Worm (Caenorhabditis elegans) whole organism, dauer: Measurements from ENCODE around the gene cut-3.

ENCODE experiments used
- unc-62 ChIP-seq: sonication (generic microtip); optimal IDR thresholded peaks from 2 replicates; lab custom pipeline; 2017; ENCODE audit warnings: missing biosample characterization, missing genetic modification reagents, missing genetic modification characterization

The cut-3 gene

ce11 chrII:8446731-8447130 is at the start of gene cut-3:
Gene cut-3, minus strand, starts transcription at chrII:8446831.
- TF ChIP-seq unc-62 (GFP tag; lab: Kevin White, UChicago): no peak

- no peak for TF ChIP-seq unc-62 (GFP tag; lab: Kevin White, UChicago)
These were observed 49.6 kb upstream of the cut-3 start for ce11 chrII:8496184-8496583.

- TF ChIP-seq unc-62 (GFP tag; lab: Kevin White, UChicago): no peak
These were observed 47.6 kb upstream of the cut-3 start, which contains the start of gene M05D6.9 for ce11 chrII:8494228-8494717. Gene M05D6.9, plus strand, starts transcription at chrII:8494278.

- TF ChIP-seq unc-62 (GFP tag; lab: Kevin White, UChicago): no peak
These were observed 41.5 kb upstream of the cut-3 start for ce11 chrII:8488123-8488522.

- no peak for TF ChIP-seq unc-62 (GFP tag; lab: Kevin White, UChicago)
These were observed 39.0 kb upstream of the cut-3 start, which contains the start of gene gbh-2 for ce11 chrII:8485603-8486002. Gene gbh-2, plus strand, starts transcription at chrII:8485879.

ce11 chrII:8484546-8484945 is 37.9 kb upstream of the cut-3 start:
- TF ChIP-seq unc-62 (GFP tag; lab: Kevin White, UChicago): no peak

ce11 chrII:8483793-8484186 is 37.2 kb upstream of the cut-3 start, which contains the start of gene taap-1:
Gene taap-1, minus strand, starts transcription at chrII:8483871.
- TF ChIP-seq unc-62 (GFP tag; lab: Kevin White, UChicago): no peak

ce11 chrII:8483124-8483792 is 36.6 kb upstream of the cut-3 start:
- TF ChIP-seq unc-62 (GFP tag; lab: Kevin White, UChicago): no peak

- TF ChIP-seq unc-62 (GFP tag; lab: Kevin White, UChicago): no peak
These were observed 35.2 kb upstream of the cut-3 start, which contains the start of gene M05D6.5 for ce11 chrII:8481731-8482253. Gene M05D6.5, minus strand, starts transcription at chrII:8482203.

ce11 chrII:8481033-8481708 is 34.5 kb upstream of the cut-3 start:
- TF ChIP-seq unc-62 (GFP tag; lab: Kevin White, UChicago): no peak

ce11 chrII:8480166-8480565 is 33.5 kb upstream of the cut-3 start, which contains the start of gene lact-4:
Gene lact-4, minus strand, starts transcription at chrII:8480478.
- TF ChIP-seq unc-62 (GFP tag; lab: Kevin White, UChicago): no peak

ce11 chrII:8479337-8479736 is 32.7 kb upstream of the cut-3 start:
- TF ChIP-seq unc-62 (GFP tag; lab: Kevin White, UChicago): no peak

ce11 chrII:8475306-8475822 is 28.7 kb upstream of the cut-3 start, which contains the start of the genes M05D6.1 and M05D6.3:
Gene M05D6.1, minus strand, starts transcription at chrII:8475406.
Gene M05D6.3, plus strand, starts transcription at chrII:8475772.
- no peak for TF ChIP-seq unc-62 (GFP tag; lab: Kevin White, UChicago)

- no peak for TF ChIP-seq unc-62 (GFP tag; lab: Kevin White, UChicago)
These were observed 26.3 kb upstream of the cut-3 start for ce11 chrII:8472916-8473315.

- no peak for TF ChIP-seq unc-62 (GFP tag; lab: Kevin White, UChicago)
These were observed 24.5 kb upstream of the cut-3 start, which contains the start of gene M05D6.8 for ce11 chrII:8471139-8471538. Gene M05D6.8, minus strand, starts transcription at chrII:8471239.

- TF ChIP-seq unc-62 (GFP tag; lab: Kevin White, UChicago): no peak
These were observed 21.2 kb upstream of the cut-3 start, which contains the start of gene M05D6.2 for ce11 chrII:8467809-8468208. Gene M05D6.2, plus strand, starts transcription at chrII:8468109.
